Fruit fly (Drosophila melanogaster) S2 (cell line): Measurements from ENCODE around the gene CG7945.

Experiments used
- CG8478 ChIP-seq: fragments of >200 bp; optimal IDR thresholded peaks from 2 replicates; lab custom pipeline; 2018
- CTCF ChIP-seq, 2 experiments: fragments of >200 bp; optimal IDR thresholded peaks; 2 replicates each; lab custom pipeline; 2018

DNA sequence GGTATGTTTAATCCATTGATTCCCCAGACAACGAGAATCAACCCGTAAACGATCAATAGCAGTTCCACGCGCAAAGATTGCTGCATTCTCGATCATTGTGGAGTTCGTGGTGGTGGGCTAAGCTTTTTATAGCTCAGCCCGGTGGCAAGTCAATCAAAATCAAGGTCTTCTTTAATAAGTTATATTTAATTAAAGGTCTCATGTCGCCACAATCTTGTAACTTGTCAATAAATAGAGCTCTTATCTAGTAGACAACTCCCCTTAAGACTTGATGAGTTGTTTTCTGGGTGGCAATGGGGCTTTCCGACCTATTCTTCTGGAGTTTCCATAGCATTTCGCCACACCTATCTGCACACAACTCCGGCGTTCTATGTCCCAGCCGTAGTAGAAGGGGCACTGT is 4.2 kb upstream of the CG7945 start, which contains the start of gene CG42728:
- TF ChIP-seq CG8478 (lab: Kevin White, UChicago) (no peak), CTCF (optimal IDR thresholded peaks at IDR 0.05; lab: Kevin White, UChicago) (no peak)
